ENCODE assay signal across 5 worm cellular contexts in the genomic region with DNA sequence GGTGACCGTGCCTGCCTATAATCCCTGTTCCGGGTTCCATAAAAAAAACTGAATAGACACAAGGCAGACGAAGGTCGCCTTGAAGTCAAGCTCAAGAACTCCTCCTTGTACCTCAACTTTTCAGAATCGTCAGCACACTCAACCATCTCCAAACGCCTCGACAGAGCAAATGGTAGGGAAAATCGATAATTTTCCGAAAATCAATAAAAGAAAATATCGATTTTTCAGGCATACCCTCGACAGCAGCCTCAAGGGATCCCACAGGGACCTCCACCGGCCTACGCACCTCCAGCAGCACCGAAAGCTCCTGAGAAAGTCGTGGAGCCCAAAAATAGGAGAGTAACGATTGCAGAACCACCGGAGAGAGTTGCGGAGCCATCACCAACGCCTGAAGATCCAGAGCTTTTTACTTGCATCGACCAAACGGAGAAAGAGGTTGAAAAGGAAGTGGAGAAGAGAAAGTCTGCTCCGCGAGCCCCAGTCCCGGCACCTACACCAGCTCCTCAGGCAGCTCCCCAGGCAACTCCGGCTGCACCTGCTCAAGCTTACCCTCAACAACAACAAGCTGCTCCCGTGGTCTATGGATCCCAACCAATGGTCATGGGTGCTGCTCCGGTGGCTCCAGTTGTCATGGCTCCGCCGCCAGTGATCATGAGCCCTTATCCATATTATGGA.
TF ChIP-seq lines count a peak whose summit lies in the region.

No protein-coding gene starts in this region.

TF ChIP-seq in whole organism, L3 larva, 47 proteins besides CTCF, POLR2A, EP300 and RAD21:
- TF ChIP-seq lin-39 (tag; optimal IDR thresholded peaks at IDR 0.05; lab: Kevin White, UChicago) (no peak), ceh-28 (tag; optimal IDR thresholded peaks at IDR 0.05; lab: Kevin White, UChicago) (peak; percentile 51)

TF ChIP-seq in whole organism, L4 larva, 104 proteins besides CTCF, POLR2A, EP300 and RAD21:
- TF ChIP-seq ceh-28 (tag; optimal IDR thresholded peaks at IDR 0.05; lab: Kevin White, UChicago) (peak; percentile 86), mdt-29 (GFP tag; IDR thresholded peaks at IDR 0.05; lab: Robert Waterston, UW) (no peak), lim-7 (GFP tag; IDR thresholded peaks at IDR 0.05; lab: Robert Waterston, UW) (0 out of 2 replicates have a peak, but pooled peaks have one; percentile 45), hmg-1.1 (GFP tag; IDR thresholded peaks at IDR 0.05; lab: Robert Waterston, UW) (0 out of 2 replicates have a peak, but pooled peaks have one; percentile 9), set-16 (GFP tag; IDR thresholded peaks at IDR 0.05; lab: Robert Waterston, UW) (peak; percentile 91)

TF ChIP-seq in whole organism, early embryonic, 17 proteins besides CTCF, POLR2A, EP300 and RAD21:
- TF ChIP-seq tbx-11 (GFP tag; IDR thresholded peaks at IDR 0.05; lab: Robert Waterston, UW) (0 out of 2 replicates have a peak, but pooled peaks have one; percentile 7), hmg-4 (GFP tag; optimal IDR thresholded peaks at IDR 0.05; lab: Kevin White, UChicago) (no peak), F13C5.2 (tag; optimal IDR thresholded peaks at IDR 0.05; lab: Kevin White, UChicago) (no peak), aly-1 (tag; optimal IDR thresholded peaks at IDR 0.05; lab: Kevin White, UChicago) (no peak), pes-1 (GFP tag; IDR thresholded peaks at IDR 0.05; lab: Robert Waterston, UW) (no peak), ets-7 (tag; optimal IDR thresholded peaks at IDR 0.05; lab: Kevin White, UChicago) (no peak)
TF ChIP-seq in whole organism, early embryonic: peak in this region for 1.

TF ChIP-seq in whole organism, midembryonic, 9 proteins besides CTCF, POLR2A, EP300 and RAD21:
- no peak for TF ChIP-seq tab-1 (GFP tag; IDR thresholded peaks at IDR 0.05; lab: Robert Waterston, UW)
- peak; percentile 74 for TF ChIP-seq T22C8.4 (GFP tag; IDR thresholded peaks at IDR 0.05; lab: Robert Waterston, UW)

TF ChIP-seq in whole organism, young adult, 124 proteins besides CTCF, POLR2A, EP300 and RAD21:
- no peak for TF ChIP-seq nfya-2 (GFP tag; IDR thresholded peaks at IDR 0.05; lab: Robert Waterston, UW)
- TF ChIP-seq madf-6 (GFP tag; IDR thresholded peaks at IDR 0.05; lab: Robert Waterston, UW): no peak
- TF ChIP-seq egl-44 (GFP tag; IDR thresholded peaks at IDR 0.05; lab: Robert Waterston, UW): no peak
- no peak for TF ChIP-seq unc-62 (GFP tag; optimal IDR thresholded peaks at IDR 0.05; lab: Kevin White, UChicago)
- peak; percentile 71; the same call in 1 of the 2 replicates for TF ChIP-seq egrh-3 (GFP tag; IDR thresholded peaks at IDR 0.05; lab: Robert Waterston, UW)
- 0 out of 2 replicates have a peak, but pooled peaks have one; percentile 55 for TF ChIP-seq nhr-120 (GFP tag; IDR thresholded peaks at IDR 0.05; lab: Robert Waterston, UW)
- 0 out of 2 replicates have a peak, but pooled peaks have one; percentile 26 for TF ChIP-seq Y53G8AR.9 (GFP tag; conservative IDR thresholded peaks at IDR 0.05; lab: Robert Waterston, UW)
- no peak for TF ChIP-seq ceh-27 (GFP tag; optimal IDR thresholded peaks at IDR 0.05; lab: Kevin White, UChicago)
- TF ChIP-seq mcd-1 (GFP tag; IDR thresholded peaks at IDR 0.05; lab: Robert Waterston, UW): 0 out of 2 replicates have a peak, but pooled peaks have one; percentile 13
- no peak for TF ChIP-seq Y67H2A.10 (GFP tag; conservative IDR thresholded peaks at IDR 0.05; lab: Robert Waterston, UW)
- peak; percentile 86 for TF ChIP-seq zfh-2 (GFP tag; conservative IDR thresholded peaks at IDR 0.05; lab: Robert Waterston, UW)
- TF ChIP-seq attf-6 (GFP tag; IDR thresholded peaks at IDR 0.05; lab: Robert Waterston, UW): no peak
- TF ChIP-seq nhr-90 (tag; optimal IDR thresholded peaks at IDR 0.05; lab: Kevin White, UChicago): no peak
- no peak for TF ChIP-seq lin-26 (GFP tag; IDR thresholded peaks at IDR 0.05; lab: Robert Waterston, UW)
- TF ChIP-seq hrde-1 (tag; optimal IDR thresholded peaks at IDR 0.05; lab: Kevin White, UChicago; ENCODE audit: borderline replicate concordance): peak; percentile 18
